Fruit fly (Drosophila melanogaster) whole organism, embryonic: Measurements from ENCODE around the gene Tasp1.

Source experiments
- Ada2b ChIP-seq: fragments of 200-800 bp; sonication (Bioruptor generic); IDR thresholded peaks from 2 replicates; pipeline ENCODE4 v1.3.6; 2022; ENCODE audit warnings: missing biosample characterization, missing genetic modification characterization
- Atf-2 ChIP-seq: fragments of 200-800 bp; sonication (Bioruptor generic); optimal IDR thresholded peaks from 2 replicates; lab custom pipeline; 2016; ENCODE audit warnings: missing biosample characterization, missing genetic modification characterization
- Bteb2 ChIP-seq: fragments of 200-800 bp; sonication (Bioruptor generic); optimal IDR thresholded peaks from 2 replicates; lab custom pipeline; 2016; ENCODE audit warnings: missing biosample characterization, missing genetic modification characterization
- C15 ChIP-seq: fragments of 200-800 bp; sonication (Bioruptor generic); IDR thresholded peaks from 3 replicates; pipeline ENCODE4 v1.3.6; 2022; ENCODE audit warnings: missing biosample characterization, missing genetic modification characterization
- CG11093 ChIP-seq: fragments of 200-800 bp; sonication (Bioruptor generic); IDR thresholded peaks from 3 replicates; pipeline ENCODE4 v1.3.6; 2022; ENCODE audit warnings: missing biosample characterization, missing genetic modification characterization
- CG16815 ChIP-seq: fragments of 200-800 bp; sonication (Bioruptor generic); optimal IDR thresholded peaks from 3 replicates; lab custom pipeline; 2017; ENCODE audit warnings: missing biosample characterization, mild to moderate bottlenecking, missing genetic modification characterization
- CG2129 ChIP-seq: fragments of 200-800 bp; sonication (Bioruptor generic); IDR thresholded peaks from 2 replicates; pipeline ENCODE4 v1.3.6; 2022; ENCODE audit warnings: missing biosample characterization, missing genetic modification characterization; ENCODE audit not compliant: partially characterized antibody
- CG3281 ChIP-seq: fragments of 200-800 bp; sonication (Bioruptor generic); optimal IDR thresholded peaks from 3 replicates; lab custom pipeline; 2017; ENCODE audit warnings: missing biosample characterization, mild to moderate bottlenecking, missing genetic modification characterization
- CG3995 ChIP-seq: fragments of 200-800 bp; sonication (Bioruptor generic); optimal IDR thresholded peaks from 3 replicates; lab custom pipeline; 2016; ENCODE audit warnings: missing biosample characterization, missing genetic modification characterization
- CG42726 ChIP-seq: fragments of 200-800 bp; sonication (Bioruptor generic); IDR thresholded peaks from 2 replicates; pipeline ENCODE4 v1.3.6; 2022; ENCODE audit warnings: missing biosample characterization, missing genetic modification characterization; ENCODE audit not compliant: partially characterized antibody
- CG4328 ChIP-seq: fragments of 200-800 bp; sonication (Bioruptor generic); optimal IDR thresholded peaks from 3 replicates; lab custom pipeline; 2017; ENCODE audit warnings: missing biosample characterization, missing genetic modification reagents, missing genetic modification characterization
- CG4617 ChIP-seq: fragments of 200-800 bp; sonication (Bioruptor generic); optimal IDR thresholded peaks from 3 replicates; lab custom pipeline; 2016; ENCODE audit warnings: missing biosample characterization, missing genetic modification characterization, borderline replicate concordance
- CG7357 ChIP-seq: fragments of 200-800 bp; sonication (Bioruptor generic); IDR thresholded peaks from 3 replicates; pipeline ENCODE4 v1.3.6; 2022; ENCODE audit warnings: missing biosample characterization, missing genetic modification characterization
- CG8290 ChIP-seq, 3 experiments: fragments of 200-800 bp; sonication (Bioruptor generic); optimal IDR thresholded peaks; 2 replicates each; lab custom pipeline; 2016 to 2019; ENCODE audit warnings: missing biosample characterization in 3 of 3, missing genetic modification characterization in 3 of 3, mild to moderate bottlenecking in 2 of 3, moderate library complexity in 1 of 3
- CG8359 ChIP-seq: fragments of 200-800 bp; sonication (Bioruptor generic); optimal IDR thresholded peaks from 2 replicates; lab custom pipeline; 2017; ENCODE audit warnings: missing biosample characterization, mild to moderate bottlenecking, missing genetic modification characterization, borderline replicate concordance
- CG8388 ChIP-seq: fragments of 200-800 bp; sonication (Bioruptor generic); optimal IDR thresholded peaks from 2 replicates; lab custom pipeline; 2019; ENCODE audit warnings: missing biosample characterization, mild to moderate bottlenecking, missing genetic modification characterization, moderate library complexity
- CG8944 ChIP-seq: fragments of 200-800 bp; sonication (Bioruptor generic); optimal IDR thresholded peaks from 3 replicates; lab custom pipeline; 2016; ENCODE audit warnings: missing biosample characterization, missing genetic modification characterization
- CG9876 ChIP-seq: fragments of 200-800 bp; sonication (Bioruptor generic); optimal IDR thresholded peaks from 2 replicates; lab custom pipeline; 2016; ENCODE audit warnings: missing biosample characterization, missing genetic modification characterization
- Dbx ChIP-seq: fragments of 200-800 bp; sonication (Bioruptor generic); IDR thresholded peaks from 3 replicates; pipeline ENCODE4 v1.3.6; 2022; ENCODE audit warnings: missing biosample characterization, missing genetic modification characterization
- Dll ChIP-seq: fragments of 200-800 bp; sonication (Bioruptor generic); IDR thresholded peaks from 4 replicates; pipeline ENCODE4 v1.3.6; 2022; ENCODE audit warnings: missing biosample characterization, missing genetic modification characterization; ENCODE audit not compliant: partially characterized antibody
- HHEX ChIP-seq: fragments of 200-800 bp; sonication (Bioruptor generic); optimal IDR thresholded peaks from 3 replicates; lab custom pipeline; 2017; ENCODE audit warnings: missing biosample characterization, mild to moderate bottlenecking, missing genetic modification characterization, missing genetic modification reagents
- HmgD ChIP-seq: fragments of 200-800 bp; sonication (Bioruptor generic); optimal IDR thresholded peaks from 3 replicates; lab custom pipeline; 2016; ENCODE audit warnings: missing biosample characterization, missing genetic modification characterization
- Hr3 ChIP-seq: fragments of 200-800 bp; sonication (Bioruptor generic); optimal IDR thresholded peaks from 3 replicates; lab custom pipeline; 2016; ENCODE audit warnings: missing biosample characterization, missing genetic modification characterization
- Hr51 ChIP-seq, 2 experiments: fragments of 200-800 bp; sonication (Bioruptor generic); optimal IDR thresholded peaks; 2 replicates in 1 of 2; 3 replicates in 1 of 2; lab custom pipeline; 2016 to 2018; ENCODE audit warnings: missing biosample characterization in 2 of 2, missing genetic modification characterization in 2 of 2, mild to moderate bottlenecking in 1 of 2, moderate library complexity in 1 of 2
- Hr78 ChIP-seq, 2 experiments: fragments of 200-800 bp in 1 of 2; fragments of >200 bp in 1 of 2; sonication (Bioruptor generic) in 1 of 2; optimal IDR thresholded peaks; 2 replicates each; lab custom pipeline; 2017 to 2019; ENCODE audit warnings: missing biosample characterization in 2 of 2, missing genetic modification characterization in 2 of 2, mild to moderate bottlenecking in 1 of 2, moderate library complexity in 1 of 2
- Myb ChIP-seq: fragments of 200-800 bp; sonication (Bioruptor generic); optimal IDR thresholded peaks from 2 replicates; lab custom pipeline; 2016; ENCODE audit warnings: missing biosample characterization, missing genetic modification characterization
- NFAT ChIP-seq: fragments of 200-800 bp; sonication (Bioruptor generic); IDR thresholded peaks from 2 replicates; pipeline ENCODE4 v1.3.6; 2022; ENCODE audit warnings: missing biosample characterization, missing genetic modification characterization
- Sin3A ChIP-seq: fragments of >200 bp; optimal IDR thresholded peaks from 2 replicates; lab custom pipeline; 2018
- Sry-δ ChIP-seq: fragments of 200-800 bp; sonication (Bioruptor generic); optimal IDR thresholded peaks from 2 replicates; lab custom pipeline; 2016; ENCODE audit warnings: missing biosample characterization, missing genetic modification characterization
- ap ChIP-seq: fragments of 200-800 bp; sonication (Bioruptor generic); IDR thresholded peaks from 2 replicates; pipeline ENCODE4 v1.3.6; 2022; ENCODE audit warnings: missing biosample characterization, missing genetic modification characterization
- bsh ChIP-seq, 2 experiments: fragments of 200-800 bp; sonication (Bioruptor generic); optimal IDR thresholded peaks; 2 replicates each; lab custom pipeline; 2017 to 2018; ENCODE audit warnings: mild to moderate bottlenecking in 2 of 2, missing biosample characterization in 2 of 2, missing genetic modification characterization in 2 of 2, moderate library complexity in 1 of 2
- cato ChIP-seq: fragments of 200-800 bp; sonication (Bioruptor generic); optimal IDR thresholded peaks from 2 replicates; lab custom pipeline; 2016; ENCODE audit warnings: missing biosample characterization, missing genetic modification characterization, borderline replicate concordance
- cg ChIP-seq: fragments of 200-800 bp; sonication (Bioruptor generic); optimal IDR thresholded peaks from 3 replicates; lab custom pipeline; 2019; ENCODE audit warnings: missing biosample characterization, mild to moderate bottlenecking, missing genetic modification characterization, moderate library complexity
- chif ChIP-seq, 2 experiments: fragments of 200-800 bp; sonication (Bioruptor generic); optimal IDR thresholded peaks; 3 replicates each; lab custom pipeline; 2016; ENCODE audit warnings: missing biosample characterization in 2 of 2, missing genetic modification characterization in 2 of 2
- cwo ChIP-seq: fragments of 200-800 bp; sonication (Bioruptor generic); optimal IDR thresholded peaks from 3 replicates; lab custom pipeline; 2017; ENCODE audit warnings: missing biosample characterization, missing genetic modification characterization, mild to moderate bottlenecking, moderate library complexity, missing genetic modification reagents
- ewg ChIP-seq: fragments of 200-800 bp; sonication (Bioruptor generic); optimal IDR thresholded peaks from 3 replicates; lab custom pipeline; 2017; ENCODE audit warnings: mild to moderate bottlenecking, missing biosample characterization, missing genetic modification reagents, missing genetic modification characterization
- her ChIP-seq: fragments of 200-800 bp; sonication (Bioruptor generic); optimal IDR thresholded peaks from 2 replicates; lab custom pipeline; 2016; ENCODE audit warnings: missing biosample characterization, missing genetic modification characterization
- kni ChIP-seq: fragments of 200-800 bp; sonication (Bioruptor generic); optimal IDR thresholded peaks from 3 replicates; lab custom pipeline; 2017; ENCODE audit warnings: mild to moderate bottlenecking, missing biosample characterization, missing genetic modification reagents, missing genetic modification characterization
- lov ChIP-seq, 2 experiments: fragments of 200-800 bp in 1 of 2; fragments of >200 bp in 1 of 2; sonication (Bioruptor generic) in 1 of 2; IDR thresholded peaks in 1 of 2; optimal IDR thresholded peaks in 1 of 2; 2 replicates in 1 of 2; 3 replicates in 1 of 2; pipeline versions ENCODE4 v1.3.6 to Lab custom; 2017 to 2022; ENCODE audit warnings: missing biosample characterization in 1 of 2, missing genetic modification characterization in 1 of 2
- luna ChIP-seq: fragments of 200-800 bp; sonication (Bioruptor generic); optimal IDR thresholded peaks from 2 replicates; lab custom pipeline; 2016; ENCODE audit warnings: missing biosample characterization, missing genetic modification characterization
- mam ChIP-seq: fragments of 200-800 bp; sonication (Bioruptor generic); optimal IDR thresholded peaks from 3 replicates; lab custom pipeline; 2016; ENCODE audit warnings: missing biosample characterization, missing genetic modification characterization
- nerfin-1 ChIP-seq: fragments of 200-800 bp; sonication (Bioruptor generic); optimal IDR thresholded peaks from 3 replicates; lab custom pipeline; 2019; ENCODE audit warnings: missing biosample characterization, mild to moderate bottlenecking, missing genetic modification characterization, moderate library complexity
- org-1 ChIP-seq: fragments of 200-800 bp; sonication (Bioruptor generic); optimal IDR thresholded peaks from 2 replicates; lab custom pipeline; 2017; ENCODE audit warnings: missing biosample characterization, missing genetic modification characterization
- prd ChIP-seq, 3 experiments: fragments of >200 bp in 2 of 3; fragments of 200-800 bp in 1 of 3; sonication (Bioruptor generic) in 1 of 3; optimal IDR thresholded peaks in 2 of 3; IDR thresholded peaks in 1 of 3; 2 replicates in 2 of 3; 3 replicates in 1 of 3; pipeline versions ENCODE4 v1.3.6 to Lab custom; 2017 to 2022; ENCODE audit warnings: missing biosample characterization in 1 of 3, missing genetic modification characterization in 1 of 3
- pzg ChIP-seq: fragments of 200-800 bp; sonication (Bioruptor generic); optimal IDR thresholded peaks from 3 replicates; lab custom pipeline; 2018; ENCODE audit warnings: missing biosample characterization, mild to moderate bottlenecking, missing genetic modification characterization, moderate library complexity
- salm ChIP-seq: fragments of 200-800 bp; sonication (Bioruptor generic); optimal IDR thresholded peaks from 2 replicates; lab custom pipeline; 2018; ENCODE audit warnings: missing biosample characterization, mild to moderate bottlenecking, missing genetic modification characterization
- schlank ChIP-seq: fragments of 200-800 bp; sonication (Bioruptor generic); optimal IDR thresholded peaks from 2 replicates; lab custom pipeline; 2018; ENCODE audit warnings: missing biosample characterization, mild to moderate bottlenecking, missing genetic modification characterization
- trem ChIP-seq: fragments of 200-800 bp; optimal IDR thresholded peaks from 3 replicates; lab custom pipeline; 2019; ENCODE audit warnings: missing biosample characterization, mild to moderate bottlenecking, missing genetic modification characterization, moderate library complexity
- usp ChIP-seq: fragments of >200 bp; optimal IDR thresholded peaks from 2 replicates; lab custom pipeline; 2017; ENCODE audit warnings: missing biosample characterization, missing genetic modification characterization

Tasp1 gene

DNA sequence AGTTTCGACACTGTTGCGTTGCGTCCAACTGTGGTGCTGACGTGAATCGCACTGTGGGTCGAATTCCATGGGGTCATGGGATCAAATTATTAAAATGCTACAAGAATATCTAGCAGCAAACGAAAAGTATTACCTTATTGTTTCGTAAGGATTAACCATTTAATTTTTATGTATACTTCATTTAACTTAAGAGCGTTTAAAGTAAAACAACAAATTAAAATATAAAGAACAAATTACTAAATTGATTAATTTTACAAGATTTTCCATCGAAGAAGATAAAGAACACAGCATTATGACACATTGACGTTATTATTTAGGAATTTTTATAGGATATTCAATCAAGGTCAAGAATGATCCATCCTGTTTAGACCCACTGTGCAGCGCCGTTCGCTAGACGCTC, 33.2 kb downstream of the Tasp1 start (continued):
- TF ChIP-seq NFAT (GFP tag; lab: Robert Waterston, UW), result no peak
- no peak for TF ChIP-seq CG8290 (GFP tag; optimal IDR thresholded peaks at IDR 0.05; lab: Kevin White, UChicago)
- no peak for TF ChIP-seq CG8290 (tag; optimal IDR thresholded peaks at IDR 0.05; lab: Kevin White, UChicago)
- TF ChIP-seq Myb (GFP tag; lab: Kevin White, UChicago), result no peak
- no peak for TF ChIP-seq cato
- peak in 1 of 2 experiments; percentile 44 for TF ChIP-seq Hr78 (GFP tag; optimal IDR thresholded peaks at IDR 0.05; lab: Kevin White, UChicago)
- TF ChIP-seq cwo (GFP tag; lab: Kevin White, UChicago), result peak; percentile 34
- TF ChIP-seq CG2129 (GFP tag; lab: Robert Waterston, UW), result no peak
- no peak for TF ChIP-seq CG4617 (GFP tag; lab: Kevin White, UChicago)
- no peak for TF ChIP-seq CG4328 (GFP tag; lab: Kevin White, UChicago)
- no peak for TF ChIP-seq Sin3A (lab: Kevin White, UChicago)
- peak; percentile 46 for TF ChIP-seq ewg
- no peak for TF ChIP-seq salm
- no peak for TF ChIP-seq her
- TF ChIP-seq CG42726, result no peak
- no peak for TF ChIP-seq Dbx (GFP tag; lab: Robert Waterston, UW)
- TF ChIP-seq CG8944 (GFP tag; lab: Kevin White, UChicago), result no peak
- TF ChIP-seq HmgD (GFP tag; lab: Kevin White, UChicago), result no peak
- TF ChIP-seq Bteb2 (GFP tag; lab: Kevin White, UChicago), result peak; percentile 8
- TF ChIP-seq CG8388 (GFP tag; lab: Kevin White, UChicago), result peak; percentile 54
- peak; percentile 14 for TF ChIP-seq nerfin-1
- peak; percentile 10 to 27 for TF ChIP-seq chif (GFP tag; optimal IDR thresholded peaks at IDR 0.05; lab: Kevin White, UChicago)
- TF ChIP-seq kni (GFP tag; lab: Kevin White, UChicago), result no peak
- no peak for TF ChIP-seq mam (GFP tag; lab: Kevin White, UChicago)
- TF ChIP-seq schlank (tag; lab: Kevin White, UChicago), result no peak
- TF ChIP-seq cg, result no peak
- peak; percentile 45; the same call in 1 of the 3 replicates for TF ChIP-seq CG11093 (GFP tag; lab: Robert Waterston, UW)
- no peak for TF ChIP-seq prd (optimal IDR thresholded peaks at IDR 0.05; lab: Kevin White, UChicago)
- peak; percentile 51 for TF ChIP-seq prd (GFP tag; IDR thresholded peaks at IDR 0.05; lab: Robert Waterston, UW)
- TF ChIP-seq Dll (GFP tag; lab: Robert Waterston, UW), result no peak
- no peak for TF ChIP-seq CG8359 (GFP tag; lab: Kevin White, UChicago)
- no peak for TF ChIP-seq lov (optimal IDR thresholded peaks at IDR 0.05; lab: Kevin White, UChicago)
- TF ChIP-seq lov (GFP tag; IDR thresholded peaks at IDR 0.05; lab: Robert Waterston, UW), result no peak
- no peak for TF ChIP-seq Sry-δ (GFP tag; lab: Kevin White, UChicago)
- no peak for TF ChIP-seq Atf-2 (GFP tag; lab: Kevin White, UChicago)
- TF ChIP-seq trem (tag; lab: Kevin White, UChicago), result peak; percentile 34
- TF ChIP-seq usp (GFP tag; lab: Kevin White, UChicago), result no peak
- TF ChIP-seq CG7357 (GFP tag; lab: Robert Waterston, UW), result no peak
- peak in 1 of 2 experiments; percentile 53 for TF ChIP-seq bsh (GFP tag; optimal IDR thresholded peaks at IDR 0.05; lab: Kevin White, UChicago)
- no peak for TF ChIP-seq CG9876 (GFP tag; lab: Kevin White, UChicago)
- TF ChIP-seq pzg (GFP tag; lab: Kevin White, UChicago), result no peak
- no peak for TF ChIP-seq luna (GFP tag; lab: Kevin White, UChicago)
- peak; percentile 45 for TF ChIP-seq org-1 (GFP tag; lab: Kevin White, UChicago)
- TF ChIP-seq ap (GFP tag; lab: Robert Waterston, UW), result peak; percentile 35; the same call in 1 of the 2 replicates
- TF ChIP-seq C15 (GFP tag; lab: Robert Waterston, UW), result no peak
- TF ChIP-seq CG3281 (GFP tag; lab: Kevin White, UChicago), result peak; percentile 49
- no peak for TF ChIP-seq Ada2b (GFP tag; lab: Robert Waterston, UW)
- TF ChIP-seq CG16815 (GFP tag; lab: Kevin White, UChicago), result no peak
- TF ChIP-seq Hr3 (GFP tag; lab: Kevin White, UChicago), result no peak
- TF ChIP-seq CG3995 (GFP tag; lab: Kevin White, UChicago), result no peak
- TF ChIP-seq Hr51 (GFP tag; optimal IDR thresholded peaks at IDR 0.05; lab: Kevin White, UChicago), result peak in 1 of 2 experiments; percentile 83
- TF ChIP-seq HHEX (GFP tag; lab: Kevin White, UChicago), result peak; percentile 14
